Fruit fly (Drosophila melanogaster) whole organism, embryonic: ENCODE results near the gene CG10660.

Experiments
- B-H2 ChIP-seq: fragments of 200-800 bp; sonication (Bioruptor generic); optimal IDR thresholded peaks from 2 replicates; lab custom pipeline; 2018; ENCODE audit warnings: missing biosample characterization, mild to moderate bottlenecking, missing genetic modification characterization
- CG11723 ChIP-seq: fragments of 200-800 bp; sonication (Bioruptor generic); optimal IDR thresholded peaks from 2 replicates; lab custom pipeline; 2017; ENCODE audit warnings: missing biosample characterization, mild to moderate bottlenecking, missing genetic modification characterization
- CG12071 ChIP-seq: fragments of 200-800 bp; sonication (Bioruptor generic); optimal IDR thresholded peaks from 3 replicates; lab custom pipeline; 2018; ENCODE audit warnings: missing biosample characterization, mild to moderate bottlenecking, missing genetic modification characterization
- CG12104 ChIP-seq: fragments of 200-800 bp; sonication (Bioruptor generic); optimal IDR thresholded peaks from 3 replicates; lab custom pipeline; 2016; ENCODE audit warnings: missing biosample characterization, missing genetic modification characterization
- CG12219 ChIP-seq: fragments of 200-800 bp; sonication (Bioruptor generic); optimal IDR thresholded peaks from 3 replicates; lab custom pipeline; 2018; ENCODE audit warnings: missing biosample characterization, mild to moderate bottlenecking, missing genetic modification characterization
- CG12391 ChIP-seq: fragments of 200-800 bp; sonication (Bioruptor generic); optimal IDR thresholded peaks from 3 replicates; lab custom pipeline; 2018; ENCODE audit warnings: missing biosample characterization, mild to moderate bottlenecking, missing genetic modification characterization, moderate library complexity
- CG13424 ChIP-seq: fragments of 200-800 bp; sonication (Bioruptor generic); optimal IDR thresholded peaks from 2 replicates; lab custom pipeline; 2019; ENCODE audit warnings: missing biosample characterization, mild to moderate bottlenecking, missing genetic modification characterization, moderate library complexity
- CG15011 ChIP-seq: fragments of 200-800 bp; sonication (Bioruptor generic); optimal IDR thresholded peaks from 3 replicates; lab custom pipeline; 2018; ENCODE audit warnings: missing biosample characterization, mild to moderate bottlenecking, missing genetic modification characterization
- CG15479 ChIP-seq: fragments of 200-800 bp; sonication (Bioruptor generic); optimal IDR thresholded peaks from 3 replicates; lab custom pipeline; 2019; ENCODE audit warnings: missing biosample characterization, mild to moderate bottlenecking, missing genetic modification characterization, moderate library complexity
- CG16779 ChIP-seq: fragments of 200-800 bp; sonication (Bioruptor generic); IDR thresholded peaks from 2 replicates; pipeline ENCODE4 v1.3.6; 2022; ENCODE audit warnings: missing biosample characterization, missing genetic modification characterization
- CG16813 ChIP-seq: fragments of 200-800 bp; sonication (Bioruptor generic); IDR thresholded peaks from 3 replicates; pipeline ENCODE4 v1.3.6; 2022; ENCODE audit warnings: missing biosample characterization, missing genetic modification characterization; ENCODE audit not compliant: partially characterized antibody
- CG17328 ChIP-seq: fragments of 200-800 bp; sonication (Bioruptor generic); IDR thresholded peaks from 2 replicates; pipeline ENCODE4 v1.3.6; 2022; ENCODE audit warnings: missing biosample characterization, missing genetic modification characterization
- CG17568 ChIP-seq: fragments of 200-800 bp; sonication (Bioruptor generic); optimal IDR thresholded peaks from 2 replicates; lab custom pipeline; 2018; ENCODE audit warnings: missing biosample characterization, mild to moderate bottlenecking, missing genetic modification characterization, moderate library complexity
- CG18764 ChIP-seq: fragments of 200-800 bp; sonication (Bioruptor generic); optimal IDR thresholded peaks from 3 replicates; lab custom pipeline; 2016; ENCODE audit warnings: missing biosample characterization, missing genetic modification characterization
- CG33557 ChIP-seq: fragments of 200-800 bp; sonication (Bioruptor generic); optimal IDR thresholded peaks from 2 replicates; lab custom pipeline; 2019; ENCODE audit warnings: missing biosample characterization, mild to moderate bottlenecking, missing genetic modification characterization, moderate library complexity
- CG34224 ChIP-seq: fragments of 200-800 bp; sonication (Bioruptor generic); IDR thresholded peaks from 3 replicates; pipeline ENCODE4 v1.3.6; 2022; ENCODE audit warnings: missing biosample characterization, missing genetic modification characterization; ENCODE audit not compliant: partially characterized antibody
- CG4730 ChIP-seq: fragments of 200-800 bp; sonication (Bioruptor generic); IDR thresholded peaks from 2 replicates; pipeline ENCODE4 v1.3.6; 2022; ENCODE audit warnings: missing biosample characterization, missing genetic modification characterization
- CG6254 ChIP-seq: fragments of 200-800 bp; sonication (Bioruptor generic); optimal IDR thresholded peaks from 3 replicates; lab custom pipeline; 2017; ENCODE audit warnings: mild to moderate bottlenecking, missing biosample characterization, missing genetic modification reagents, missing genetic modification characterization
- CG6791 ChIP-seq: fragments of 200-800 bp; sonication (Bioruptor generic); IDR thresholded peaks from 3 replicates; pipeline ENCODE4 v1.3.6; 2022; ENCODE audit warnings: missing biosample characterization, missing genetic modification characterization; ENCODE audit not compliant: partially characterized antibody
- CG6813 ChIP-seq: fragments of 200-800 bp; sonication (Bioruptor generic); optimal IDR thresholded peaks from 2 replicates; lab custom pipeline; 2017; ENCODE audit warnings: missing biosample characterization, missing genetic modification characterization, mild to moderate bottlenecking, moderate library complexity, missing genetic modification reagents
- CG6854 ChIP-seq: fragments of 200-800 bp; sonication (Bioruptor generic); optimal IDR thresholded peaks from 3 replicates; lab custom pipeline; 2017; ENCODE audit warnings: missing biosample characterization, mild to moderate bottlenecking, missing genetic modification characterization
- CG7987 ChIP-seq: fragments of 200-800 bp; sonication (Bioruptor generic); optimal IDR thresholded peaks from 2 replicates; lab custom pipeline; 2018; ENCODE audit warnings: missing biosample characterization, mild to moderate bottlenecking, missing genetic modification characterization, moderate library complexity
- CG8388 ChIP-seq: fragments of 200-800 bp; sonication (Bioruptor generic); optimal IDR thresholded peaks from 2 replicates; lab custom pipeline; 2019; ENCODE audit warnings: missing biosample characterization, mild to moderate bottlenecking, missing genetic modification characterization, moderate library complexity
- CoRest ChIP-seq: fragments of 200-800 bp; sonication (Bioruptor generic); optimal IDR thresholded peaks from 3 replicates; lab custom pipeline; 2018; ENCODE audit warnings: missing biosample characterization, mild to moderate bottlenecking, missing genetic modification characterization, moderate library complexity
- D ChIP-seq, 2 experiments: fragments of 200-800 bp in 1 of 2; fragments of >200 bp in 1 of 2; sonication (Bioruptor generic) in 1 of 2; optimal IDR thresholded peaks; 2 replicates in 1 of 2; 3 replicates in 1 of 2; lab custom pipeline; 2017; ENCODE audit warnings: mild to moderate bottlenecking in 1 of 2, missing biosample characterization in 1 of 2, missing genetic modification characterization in 1 of 2, missing genetic modification reagents in 1 of 2
- Gsc ChIP-seq: fragments of 200-800 bp; sonication (Bioruptor generic); IDR thresholded peaks from 2 replicates; pipeline ENCODE4 v1.3.6; 2022; ENCODE audit warnings: missing biosample characterization, missing genetic modification characterization
- HLH4C ChIP-seq: fragments of 200-800 bp; sonication (Bioruptor generic); IDR thresholded peaks from 3 replicates; pipeline ENCODE4 v1.3.6; 2022; ENCODE audit warnings: missing biosample characterization, missing genetic modification characterization; ENCODE audit not compliant: partially characterized antibody
- HLH54F ChIP-seq: fragments of 200-800 bp; sonication (Bioruptor generic); optimal IDR thresholded peaks from 3 replicates; lab custom pipeline; 2016; ENCODE audit warnings: missing biosample characterization, missing genetic modification characterization
- Lpt ChIP-seq: fragments of >200 bp; optimal IDR thresholded peaks from 2 replicates; lab custom pipeline; 2018; ENCODE audit warnings: missing biosample characterization, missing genetic modification characterization
- Med ChIP-seq: fragments of 200-800 bp; sonication (Bioruptor generic); peaks from one replicate; lab custom pipeline; 2016; ENCODE audit warnings: missing biosample characterization, missing genetic modification characterization, mild to moderate bottlenecking, inconsistent platforms, moderate library complexity
- Nf-YC ChIP-seq: fragments of 200-800 bp; optimal IDR thresholded peaks from 3 replicates; lab custom pipeline; 2019; ENCODE audit warnings: missing biosample characterization, mild to moderate bottlenecking, missing genetic modification characterization, moderate library complexity
- Stat92E ChIP-seq, 3 experiments: fragments of >200 bp in 2 of 3; fragments of 200-800 bp in 1 of 3; sonication (Bioruptor generic) in 1 of 3; optimal IDR thresholded peaks; 2 replicates each; lab custom pipeline; 2017 to 2019; ENCODE audit warnings: missing biosample characterization in 3 of 3, missing genetic modification characterization in 3 of 3, mild to moderate bottlenecking in 1 of 3, moderate library complexity in 1 of 3
- amos ChIP-seq: fragments of 200-800 bp; sonication (Bioruptor generic); IDR thresholded peaks from 2 replicates; pipeline ENCODE4 v1.3.6; 2022; ENCODE audit warnings: missing biosample characterization, missing genetic modification characterization; ENCODE audit not compliant: partially characterized antibody
- ap ChIP-seq: fragments of 200-800 bp; sonication (Bioruptor generic); IDR thresholded peaks from 2 replicates; pipeline ENCODE4 v1.3.6; 2022; ENCODE audit warnings: missing biosample characterization, missing genetic modification characterization
- ash1 ChIP-seq: fragments of 200-800 bp; sonication (Bioruptor generic); optimal IDR thresholded peaks from 2 replicates; lab custom pipeline; 2018; ENCODE audit warnings: missing biosample characterization, mild to moderate bottlenecking, missing genetic modification characterization
- bab2 ChIP-seq: fragments of 200-800 bp; sonication (Bioruptor generic); optimal IDR thresholded peaks from 2 replicates; lab custom pipeline; 2016; ENCODE audit warnings: missing biosample characterization, missing genetic modification characterization
- bbx ChIP-seq: fragments of 200-800 bp; sonication (Bioruptor generic); IDR thresholded peaks from 2 replicates; pipeline ENCODE4 v1.3.6; 2022; ENCODE audit warnings: missing biosample characterization, missing genetic modification characterization; ENCODE audit not compliant: partially characterized antibody
- dimm ChIP-seq: fragments of 200-800 bp; sonication (Bioruptor generic); IDR thresholded peaks from 2 replicates; pipeline ENCODE4 v1.3.6; 2022; ENCODE audit warnings: missing biosample characterization, missing genetic modification characterization
- dysf ChIP-seq: fragments of 200-800 bp; sonication (Bioruptor generic); IDR thresholded peaks from 3 replicates; pipeline ENCODE4 v1.3.6; 2022; ENCODE audit warnings: missing biosample characterization, missing genetic modification characterization
- grau ChIP-seq: fragments of 200-800 bp; optimal IDR thresholded peaks from 3 replicates; lab custom pipeline; 2019; ENCODE audit warnings: missing biosample characterization, mild to moderate bottlenecking, missing genetic modification characterization, moderate library complexity
- lola ChIP-seq, 3 experiments: fragments of >200 bp in 2 of 3; fragments of 200-800 bp in 1 of 3; sonication (Bioruptor generic) in 1 of 3; optimal IDR thresholded peaks; 2 replicates each; lab custom pipeline; 2017 to 2019; ENCODE audit warnings: missing biosample characterization in 3 of 3, missing genetic modification characterization in 3 of 3, mild to moderate bottlenecking in 1 of 3, moderate library complexity in 1 of 3
- pan ChIP-seq, 4 experiments: fragments of >200 bp in 3 of 4; fragments of 200-800 bp in 1 of 4; sonication (Bioruptor generic) in 1 of 4; optimal IDR thresholded peaks in 3 of 4; IDR thresholded peaks in 1 of 4; 2 replicates each; pipeline versions ENCODE4 v1.3.6 to Lab custom; 2017 to 2022; ENCODE audit warnings: missing biosample characterization in 2 of 4, missing genetic modification characterization in 2 of 4, mixed read lengths in 1 of 4
- pnt ChIP-seq: fragments of 200-800 bp; sonication (Bioruptor generic); optimal IDR thresholded peaks from 3 replicates; lab custom pipeline; 2016; ENCODE audit warnings: missing biosample characterization, missing genetic modification characterization
- prd ChIP-seq, 3 experiments: fragments of >200 bp in 2 of 3; fragments of 200-800 bp in 1 of 3; sonication (Bioruptor generic) in 1 of 3; optimal IDR thresholded peaks in 2 of 3; IDR thresholded peaks in 1 of 3; 2 replicates in 2 of 3; 3 replicates in 1 of 3; pipeline versions ENCODE4 v1.3.6 to Lab custom; 2017 to 2022; ENCODE audit warnings: missing biosample characterization in 1 of 3, missing genetic modification characterization in 1 of 3
- psq ChIP-seq: fragments of 200-800 bp; sonication (Bioruptor generic); optimal IDR thresholded peaks from 2 replicates; lab custom pipeline; 2017; ENCODE audit warnings: missing biosample characterization, missing genetic modification characterization
- tgo ChIP-seq: fragments of 200-800 bp; sonication (Bioruptor generic); IDR thresholded peaks from 3 replicates; pipeline ENCODE4 v1.3.6; 2022; ENCODE audit warnings: missing biosample characterization, missing genetic modification characterization
- usp ChIP-seq: fragments of >200 bp; optimal IDR thresholded peaks from 2 replicates; lab custom pipeline; 2017; ENCODE audit warnings: missing biosample characterization, missing genetic modification characterization
- zfh1 ChIP-seq: fragments of 200-800 bp; sonication (Bioruptor generic); IDR thresholded peaks from 3 replicates; pipeline ENCODE4 v1.3.6; 2022; ENCODE audit warnings: missing biosample characterization, missing genetic modification characterization

Gene CG10660

DNA sequence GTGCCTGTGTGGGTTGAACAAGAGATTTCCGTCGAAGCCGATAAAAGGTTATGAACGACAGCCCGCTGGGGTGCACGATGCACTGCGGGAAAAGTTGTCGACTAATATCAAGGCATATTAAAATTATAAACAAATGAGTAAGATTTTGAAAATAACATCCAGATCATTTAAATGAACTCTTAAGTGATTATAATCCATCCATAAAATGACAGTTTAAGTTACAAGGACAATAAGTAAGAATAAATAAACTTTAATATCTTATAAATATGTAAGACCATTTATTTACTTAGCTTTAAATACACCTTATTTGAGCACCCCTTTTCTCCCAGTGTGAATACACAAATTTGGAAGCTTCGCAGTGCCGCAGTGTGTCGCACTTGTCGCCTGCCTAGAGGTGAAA is 46.4 kb downstream of the CG10660 start (continued):
- TF ChIP-seq HLH54F, result no peak
- TF ChIP-seq CG17568 (GFP tag; lab: Kevin White, UChicago), result no peak
- peak; percentile 36 for TF ChIP-seq CG12391 (tag; lab: Kevin White, UChicago)
- no peak for TF ChIP-seq CG12071
- no peak for TF ChIP-seq Gsc (GFP tag; lab: Robert Waterston, UW)
- no peak for TF ChIP-seq Nf-YC (tag; lab: Kevin White, UChicago)
- TF ChIP-seq CG7987, result no peak
- no peak for TF ChIP-seq usp (GFP tag; lab: Kevin White, UChicago)
- peak; percentile 17 for TF ChIP-seq CG12104 (GFP tag; lab: Kevin White, UChicago)
- no peak for TF ChIP-seq CG11723
- no peak for TF ChIP-seq dysf
- TF ChIP-seq bbx, result no peak
- TF ChIP-seq bab2 (GFP tag; lab: Kevin White, UChicago), result no peak
- TF ChIP-seq CG6813 (GFP tag; lab: Kevin White, UChicago), result no peak
- peak; percentile 63 for TF ChIP-seq CG6254 (GFP tag; lab: Kevin White, UChicago)
- TF ChIP-seq CoRest (tag; lab: Kevin White, UChicago), result peak; percentile 5
- no peak for TF ChIP-seq B-H2 (GFP tag; lab: Kevin White, UChicago)
- TF ChIP-seq CG4730, result no peak
- TF ChIP-seq CG17328 (GFP tag; lab: Robert Waterston, UW), result peak; percentile 26; the same call in 1 of the 2 replicates
- no peak for TF ChIP-seq Lpt (GFP tag; lab: Kevin White, UChicago)
- peak; percentile 7 for TF ChIP-seq grau (tag; lab: Kevin White, UChicago)
- no peak for TF ChIP-seq psq
- TF ChIP-seq CG15011 (GFP tag; lab: Kevin White, UChicago), result no peak
- no peak for TF ChIP-seq CG18764 (GFP tag; lab: Kevin White, UChicago)
- peak; percentile 13 for TF ChIP-seq CG15479 (GFP tag; lab: Kevin White, UChicago)
- no peak for TF ChIP-seq D (optimal IDR thresholded peaks at IDR 0.05; lab: Kevin White, UChicago)
- TF ChIP-seq D (GFP tag; optimal IDR thresholded peaks at IDR 0.05; lab: Kevin White, UChicago), result peak; percentile 72
- no peak for TF ChIP-seq CG34224 (GFP tag; lab: Robert Waterston, UW)
- TF ChIP-seq HLH4C (GFP tag; lab: Robert Waterston, UW), result no peak
- TF ChIP-seq prd (optimal IDR thresholded peaks at IDR 0.05; lab: Kevin White, UChicago), result no peak
- 0 out of 3 replicates have a peak, but pooled peaks have one; percentile 13 for TF ChIP-seq prd (GFP tag; IDR thresholded peaks at IDR 0.05; lab: Robert Waterston, UW)
- TF ChIP-seq Med (GFP tag; lab: Kevin White, UChicago), result no peak
- TF ChIP-seq Stat92E (GFP tag; optimal IDR thresholded peaks at IDR 0.05; lab: Kevin White, UChicago), result peak in 1 of 3 experiments; percentile 13
- TF ChIP-seq dimm, result no peak
- no peak for TF ChIP-seq CG8388 (GFP tag; lab: Kevin White, UChicago)
- TF ChIP-seq CG16779 (GFP tag; lab: Robert Waterston, UW), result no peak
- no peak for TF ChIP-seq ap
- TF ChIP-seq tgo (GFP tag; lab: Robert Waterston, UW), result no peak
- no peak for TF ChIP-seq pan (optimal IDR thresholded peaks at IDR 0.05; lab: Kevin White, UChicago)
- TF ChIP-seq pan (GFP tag; optimal IDR thresholded peaks at IDR 0.05 in 1 of 2, IDR thresholded peaks at IDR 0.05 in 1 of 2), result no peak
- no peak for TF ChIP-seq CG6791
- no peak for TF ChIP-seq amos
- TF ChIP-seq CG33557, result peak; percentile 6
- TF ChIP-seq zfh1, result no peak
- no peak for TF ChIP-seq CG6854 (GFP tag; lab: Kevin White, UChicago)
- TF ChIP-seq CG13424 (tag; lab: Kevin White, UChicago), result no peak
- TF ChIP-seq CG16813 (GFP tag; lab: Robert Waterston, UW), result no peak
- TF ChIP-seq pnt (GFP tag; lab: Kevin White, UChicago), result no peak
- TF ChIP-seq CG12219, result no peak
- TF ChIP-seq ash1 (GFP tag; lab: Kevin White, UChicago), result no peak
- TF ChIP-seq lola (GFP tag; optimal IDR thresholded peaks at IDR 0.05; lab: Kevin White, UChicago), result peak in 1 of 3 experiments; percentile 66
